Worm (Caenorhabditis elegans) whole organism, L4 larva: ENCODE data around the gene C16A11.5.

Experiments used
- T20F7.1 ChIP-seq: fragments of 200-800 bp; sonication (Bioruptor generic); optimal IDR thresholded peaks from 2 replicates; lab custom pipeline; 2018; ENCODE audit warnings: mild to moderate bottlenecking, missing genetic modification characterization, missing compliant biosample characterization
- T26A8.4 ChIP-seq: fragments of 200-800 bp; sonication (Bioruptor generic); IDR thresholded peaks from 2 replicates; pipeline ENCODE4 v1.3.6; 2022; ENCODE audit warnings: missing genetic modification characterization, missing compliant biosample characterization
- Y105C5A.15 ChIP-seq: fragments of 200-800 bp; sonication (Bioruptor generic); IDR thresholded peaks from 2 replicates; pipeline ENCODE4 v1.3.6; 2022; ENCODE audit warnings: missing genetic modification characterization, missing compliant biosample characterization
- Y5F2A.4 ChIP-seq: fragments of 200-800 bp; sonication (Bioruptor generic); optimal IDR thresholded peaks from 2 replicates; lab custom pipeline; 2018; ENCODE audit warnings: mild to moderate bottlenecking, missing genetic modification characterization, missing compliant biosample characterization
- ZK337.2 ChIP-seq: fragments of 200-800 bp; sonication (Bioruptor generic); IDR thresholded peaks from 2 replicates; pipeline ENCODE4 v1.3.6; 2022; ENCODE audit warnings: missing genetic modification reagents, missing genetic modification characterization, missing compliant biosample characterization
- ZK546.5 ChIP-seq, 2 experiments: sonication (generic microtip); optimal IDR thresholded peaks; 2 replicates each; lab custom pipeline; 2017; ENCODE audit warnings: missing biosample characterization in 2 of 2, missing genetic modification characterization in 2 of 2
- aly-2 ChIP-seq: sonication (generic microtip); optimal IDR thresholded peaks from 2 replicates; lab custom pipeline; 2018; ENCODE audit warnings: missing biosample characterization, missing genetic modification characterization
- arid-1 ChIP-seq: fragments of 200-800 bp; sonication (Bioruptor generic); conservative IDR thresholded peaks from 2 replicates; pipeline ENCODE4 v1.3.6; 2022; ENCODE audit warnings: missing genetic modification reagents, missing genetic modification characterization, missing compliant biosample characterization
- attf-4 ChIP-seq: sonication (generic microtip); optimal IDR thresholded peaks from 3 replicates; lab custom pipeline; 2017; ENCODE audit warnings: missing biosample characterization, missing genetic modification characterization
- ceh-20 ChIP-seq: fragments of 200-800 bp; sonication (Bioruptor generic); IDR thresholded peaks from 2 replicates; pipeline ENCODE4 v1.3.6; 2022; ENCODE audit warnings: missing genetic modification reagents, missing genetic modification characterization, missing compliant biosample characterization
- ceh-44 ChIP-seq: fragments of 200-800 bp; sonication (Bioruptor generic); IDR thresholded peaks from 2 replicates; pipeline ENCODE4 v1.3.6; 2022; ENCODE audit warnings: missing genetic modification reagents, missing genetic modification characterization, missing compliant biosample characterization
- ceh-62 ChIP-seq: sonication (generic microtip); optimal IDR thresholded peaks from 2 replicates; lab custom pipeline; 2017; ENCODE audit warnings: missing biosample characterization, missing genetic modification characterization
- ces-1 ChIP-seq: fragments of 150-350 bp; sonication (generic microtip); optimal IDR thresholded peaks from 4 replicates; lab custom pipeline; 2014; ENCODE audit warnings: missing biosample characterization, missing genetic modification reagents, missing genetic modification characterization
- daf-12 ChIP-seq: fragments of 150-350 bp; optimal IDR thresholded peaks from 2 replicates; lab custom pipeline; 2014; ENCODE audit warnings: missing biosample characterization, missing genetic modification reagents, missing genetic modification characterization
- daf-16 ChIP-seq, 3 experiments: sonication (generic microtip); optimal IDR thresholded peaks; 2 replicates each; lab custom pipeline; 2016 to 2017; ENCODE audit warnings: missing genetic modification characterization in 3 of 3, missing genetic modification reagents in 3 of 3, mild to moderate bottlenecking in 2 of 3, missing compliant biosample characterization in 2 of 3, missing biosample characterization in 1 of 3, moderate library complexity in 1 of 3
- daf-8 ChIP-seq: fragments of 200-800 bp; sonication (Bioruptor generic); IDR thresholded peaks from 2 replicates; pipeline ENCODE4 v1.3.6; 2022; ENCODE audit warnings: missing genetic modification characterization, missing compliant biosample characterization
- dmd-6 ChIP-seq: fragments of 200-800 bp; sonication (Bioruptor generic); IDR thresholded peaks from 2 replicates; pipeline ENCODE4 v1.3.6; 2022; ENCODE audit warnings: missing genetic modification reagents, missing genetic modification characterization, missing compliant biosample characterization
- dmd-8 ChIP-seq: fragments of 200-800 bp; sonication (Bioruptor generic); IDR thresholded peaks from 2 replicates; pipeline ENCODE4 v1.3.6; 2022; ENCODE audit warnings: missing genetic modification characterization, missing compliant biosample characterization
- dmd-9 ChIP-seq: fragments of 200-800 bp; sonication (Bioruptor generic); IDR thresholded peaks from 2 replicates; pipeline ENCODE4 v1.3.6; 2022; ENCODE audit warnings: missing genetic modification reagents, missing genetic modification characterization, missing compliant biosample characterization
- duxl-1 ChIP-seq: sonication (generic microtip); optimal IDR thresholded peaks from 2 replicates; lab custom pipeline; 2016; ENCODE audit warnings: mild to moderate bottlenecking, missing genetic modification characterization, moderate library complexity, missing compliant biosample characterization; ENCODE audit not compliant: poor library complexity
- egl-27 ChIP-seq: sonication (generic microtip); optimal IDR thresholded peaks from 3 replicates; lab custom pipeline; 2017; ENCODE audit warnings: missing biosample characterization, missing genetic modification reagents, missing genetic modification characterization
- egl-43 ChIP-seq: fragments of 200-800 bp; sonication (Bioruptor generic); IDR thresholded peaks from 2 replicates; pipeline ENCODE4 v1.3.6; 2022; ENCODE audit warnings: missing genetic modification reagents, missing genetic modification characterization, missing compliant biosample characterization
- fos-1 ChIP-seq: fragments of 150-350 bp; optimal IDR thresholded peaks from 2 replicates; lab custom pipeline; 2014; ENCODE audit warnings: missing biosample characterization, missing genetic modification characterization
- gei-8 ChIP-seq: fragments of 200-800 bp; sonication (Bioruptor generic); optimal IDR thresholded peaks from 2 replicates; lab custom pipeline; 2018; ENCODE audit warnings: mild to moderate bottlenecking, missing genetic modification characterization, missing compliant biosample characterization
- hlh-11 ChIP-seq: fragments of 200-800 bp; sonication (Bioruptor generic); optimal IDR thresholded peaks from 2 replicates; lab custom pipeline; 2018; ENCODE audit warnings: mild to moderate bottlenecking, missing genetic modification characterization, missing compliant biosample characterization
- hmg-1.1 ChIP-seq: fragments of 200-800 bp; sonication (Bioruptor generic); IDR thresholded peaks from 2 replicates; pipeline ENCODE4 v1.3.6; 2022; ENCODE audit warnings: missing genetic modification reagents, missing genetic modification characterization, missing compliant biosample characterization
- lin-13 ChIP-seq: fragments of 150-350 bp; optimal IDR thresholded peaks from 2 replicates; lab custom pipeline; 2014; ENCODE audit warnings: missing biosample characterization, missing genetic modification reagents, missing genetic modification characterization
- lsy-2 ChIP-seq, 2 experiments: fragments of 150-350 bp in 1 of 2; sonication (generic microtip) in 1 of 2; optimal IDR thresholded peaks; 2 replicates each; lab custom pipeline; 2014 to 2017; ENCODE audit warnings: missing biosample characterization in 2 of 2, missing genetic modification characterization in 2 of 2
- mdl-1 ChIP-seq, 2 experiments: fragments of 150-350 bp in 1 of 2; sonication (generic microtip) in 1 of 2; optimal IDR thresholded peaks; 2 replicates each; lab custom pipeline; 2014 to 2017; ENCODE audit warnings: missing biosample characterization in 2 of 2, missing genetic modification characterization in 2 of 2
- mdt-29 ChIP-seq: fragments of 200-800 bp; sonication (Bioruptor generic); IDR thresholded peaks from 2 replicates; pipeline ENCODE4 v1.3.6; 2022; ENCODE audit warnings: missing genetic modification reagents, missing genetic modification characterization, missing compliant biosample characterization
- mep-1 ChIP-seq: fragments of 150-350 bp; sonication (generic microtip); optimal IDR thresholded peaks from 3 replicates; lab custom pipeline; 2014; ENCODE audit warnings: missing biosample characterization, missing genetic modification characterization
- nhr-102 ChIP-seq: sonication (generic microtip); optimal IDR thresholded peaks from 2 replicates; lab custom pipeline; 2016; ENCODE audit warnings: mild to moderate bottlenecking, missing genetic modification characterization, moderate library complexity, missing compliant biosample characterization
- nhr-11 ChIP-seq: fragments of 150-350 bp; optimal IDR thresholded peaks from 2 replicates; lab custom pipeline; 2014; ENCODE audit warnings: missing biosample characterization, missing genetic modification characterization
- nhr-111 ChIP-seq: fragments of 200-800 bp; sonication (Bioruptor generic); optimal IDR thresholded peaks from 2 replicates; lab custom pipeline; 2018; ENCODE audit warnings: mild to moderate bottlenecking, missing genetic modification characterization, missing compliant biosample characterization
- nhr-25 ChIP-seq: sonication (generic microtip); optimal IDR thresholded peaks from 2 replicates; lab custom pipeline; 2017; ENCODE audit warnings: missing genetic modification characterization, mild to moderate bottlenecking, missing compliant biosample characterization, antibody characterized with exemption, moderate library complexity, borderline replicate concordance; ENCODE audit not compliant: insufficient read depth
- nhr-28 ChIP-seq: fragments of 150-350 bp; optimal IDR thresholded peaks from 2 replicates; lab custom pipeline; 2014; ENCODE audit warnings: missing biosample characterization, missing genetic modification characterization
- nhr-41 ChIP-seq: fragments of 200-800 bp; sonication (Bioruptor generic); IDR thresholded peaks from 2 replicates; pipeline ENCODE4 v1.3.6; 2022; ENCODE audit warnings: missing genetic modification reagents, missing genetic modification characterization, missing compliant biosample characterization
- nhr-48 ChIP-seq: sonication (generic microtip); optimal IDR thresholded peaks from 2 replicates; lab custom pipeline; 2016; ENCODE audit warnings: mild to moderate bottlenecking, missing genetic modification characterization, missing compliant biosample characterization
- pha-4 ChIP-seq, 2 experiments: fragments of 150-350 bp in 1 of 2; fragments of 200-800 bp in 1 of 2; sonication (Bioruptor generic) in 1 of 2; IDR thresholded peaks in 1 of 2; optimal IDR thresholded peaks in 1 of 2; 2 replicates each; pipeline versions ENCODE4 v1.3.6 to Lab custom; 2014 to 2022; ENCODE audit warnings: missing genetic modification characterization in 2 of 2, missing genetic modification reagents in 2 of 2, missing biosample characterization in 1 of 2, missing compliant biosample characterization in 1 of 2
- rbr-2 ChIP-seq: sonication (generic microtip); optimal IDR thresholded peaks from 2 replicates; lab custom pipeline; 2016; ENCODE audit warnings: missing genotype, missing genetic modification characterization, missing compliant biosample characterization
- saeg-2 ChIP-seq: fragments of 200-800 bp; sonication (Bioruptor generic); IDR thresholded peaks from 2 replicates; pipeline ENCODE4 v1.3.6; 2022; ENCODE audit warnings: missing genetic modification reagents, missing genetic modification characterization, missing compliant biosample characterization
- skn-1 ChIP-seq: fragments of 150-350 bp; optimal IDR thresholded peaks from 2 replicates; lab custom pipeline; 2014; ENCODE audit warnings: missing biosample characterization, missing genetic modification characterization
- snpc-1.2 ChIP-seq: fragments of 200-800 bp; sonication (Bioruptor generic); IDR thresholded peaks from 2 replicates; pipeline ENCODE4 v1.3.6; 2022; ENCODE audit warnings: missing genetic modification reagents, missing genetic modification characterization, missing compliant biosample characterization
- spr-3 ChIP-seq: fragments of 200-800 bp; sonication (Bioruptor generic); optimal IDR thresholded peaks from 2 replicates; lab custom pipeline; 2018; ENCODE audit warnings: mild to moderate bottlenecking, missing genetic modification characterization, missing compliant biosample characterization
- unc-39 ChIP-seq: sonication (generic microtip); optimal IDR thresholded peaks from 2 replicates; lab custom pipeline; 2017; ENCODE audit warnings: missing biosample characterization, missing genetic modification characterization
- zag-1 ChIP-seq: fragments of 150-350 bp; optimal IDR thresholded peaks from 2 replicates; lab custom pipeline; 2014; ENCODE audit warnings: missing biosample characterization, missing genetic modification characterization
- zfp-2 ChIP-seq: sonication (generic microtip); optimal IDR thresholded peaks from 2 replicates; lab custom pipeline; 2016; ENCODE audit warnings: mild to moderate bottlenecking, missing genetic modification characterization, missing compliant biosample characterization
- zfp-3 ChIP-seq: fragments of 200-800 bp; sonication (Bioruptor generic); conservative IDR thresholded peaks from 2 replicates; pipeline ENCODE4 v1.3.6; 2022; ENCODE audit warnings: missing genetic modification reagents, missing genetic modification characterization, missing compliant biosample characterization
- ztf-11 ChIP-seq: fragments of 150-350 bp; optimal IDR thresholded peaks from 2 replicates; lab custom pipeline; 2014; ENCODE audit warnings: missing biosample characterization, missing genetic modification characterization
- ztf-7 ChIP-seq: fragments of 150-350 bp; optimal IDR thresholded peaks from 2 replicates; lab custom pipeline; 2014; ENCODE audit warnings: missing biosample characterization, missing genetic modification characterization

The C16A11.5 gene

DNA sequence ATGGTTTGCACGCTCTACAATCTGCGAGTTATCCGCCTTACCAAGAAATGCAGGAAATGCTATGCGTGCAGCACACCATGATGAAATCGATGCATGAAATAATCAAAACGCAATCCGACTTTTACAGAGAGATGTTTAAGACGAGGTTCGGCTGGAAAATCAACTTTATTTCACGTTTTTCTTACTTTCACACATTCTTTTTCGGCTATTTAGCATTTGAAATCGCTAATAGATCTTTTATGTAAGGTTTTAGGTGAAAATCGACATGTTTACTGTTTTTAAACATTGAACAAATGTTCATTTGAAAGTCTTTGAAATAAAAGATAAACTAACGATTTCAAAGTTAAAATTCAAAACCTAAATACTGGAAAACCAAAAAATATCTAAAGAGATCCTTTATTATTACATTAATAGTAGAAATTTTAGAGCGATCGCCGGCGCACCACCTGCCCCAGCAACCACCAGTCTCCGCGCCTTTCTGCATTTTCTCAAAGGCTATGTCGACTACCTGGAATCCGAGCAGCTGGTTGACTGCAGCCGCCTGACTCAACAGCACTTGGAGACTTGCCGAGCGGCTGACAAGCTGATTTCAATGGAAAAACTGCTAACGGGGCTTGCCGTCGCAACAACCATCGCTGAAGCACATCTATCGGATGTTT is 5.1 kb downstream of the C16A11.5 start (continued):
- TF ChIP-seq hlh-11 (tag; lab: Kevin White, UChicago) (no peak), daf-12 (tag; lab: Kevin White, UChicago) (no peak), T26A8.4 (GFP tag; lab: Robert Waterston, UW) (no peak), dmd-8 (GFP tag; lab: Robert Waterston, UW) (0 out of 2 replicates have a peak, but pooled peaks have one; percentile 28), daf-16 (GFP tag; optimal IDR thresholded peaks at IDR 0.05; lab: Kevin White, UChicago) (no peak), daf-16 (tag; optimal IDR thresholded peaks at IDR 0.05; lab: Kevin White, UChicago) (no peak), mep-1 (no peak), nhr-102 (tag; lab: Kevin White, UChicago) (no peak), nhr-25 (tag; lab: Kevin White, UChicago) (no peak), saeg-2 (GFP tag; lab: Robert Waterston, UW) (0 out of 2 replicates have a peak, but pooled peaks have one; percentile 29), zag-1 (tag; lab: Kevin White, UChicago) (no peak), attf-4 (tag; lab: Kevin White, UChicago) (no peak), egl-27 (no peak), rbr-2 (no peak), duxl-1 (tag; lab: Kevin White, UChicago) (no peak), fos-1 (tag; lab: Kevin White, UChicago) (no peak), skn-1 (tag; lab: Kevin White, UChicago) (no peak), daf-8 (GFP tag; lab: Robert Waterston, UW) (no peak), ZK546.5 (tag; optimal IDR thresholded peaks at IDR 0.05; lab: Kevin White, UChicago) (no peak), snpc-1.2 (GFP tag; lab: Robert Waterston, UW) (peak; percentile 53; the same call in 1 of the 2 replicates), nhr-111 (GFP tag; lab: Kevin White, UChicago) (peak; percentile 33), ces-1 (GFP tag; lab: Kevin White, UChicago) (no peak), dmd-9 (GFP tag; lab: Robert Waterston, UW) (no peak), ceh-62 (tag; lab: Kevin White, UChicago) (no peak), Y5F2A.4 (no peak), nhr-11 (tag; lab: Kevin White, UChicago) (no peak), nhr-41 (no peak), ceh-20 (GFP tag; lab: Robert Waterston, UW) (no peak), pha-4 (GFP tag; IDR thresholded peaks at IDR 0.05; lab: Robert Waterston, UW) (peak; percentile 53), pha-4 (tag; optimal IDR thresholded peaks at IDR 0.05; lab: Kevin White, UChicago) (no peak), lsy-2 (tag; optimal IDR thresholded peaks at IDR 0.05; lab: Kevin White, UChicago) (no peak), lin-13 (no peak), nhr-28 (tag; lab: Kevin White, UChicago) (no peak), ztf-7 (no peak), aly-2 (tag; lab: Kevin White, UChicago) (no peak), unc-39 (tag; lab: Kevin White, UChicago) (no peak), egl-43 (GFP tag; lab: Robert Waterston, UW) (peak; percentile 81), ztf-11 (tag; lab: Kevin White, UChicago) (no peak), T20F7.1 (GFP tag; lab: Kevin White, UChicago) (no peak), gei-8 (GFP tag; lab: Kevin White, UChicago) (no peak), ceh-44 (no peak), nhr-48 (tag; lab: Kevin White, UChicago) (no peak), ZK337.2 (GFP tag; lab: Robert Waterston, UW) (no peak), zfp-2 (tag; lab: Kevin White, UChicago) (no peak), mdl-1 (tag; optimal IDR thresholded peaks at IDR 0.05; lab: Kevin White, UChicago) (no peak), zfp-3 (GFP tag; lab: Robert Waterston, UW) (no peak), arid-1 (GFP tag; lab: Robert Waterston, UW) (peak; percentile 63), mdt-29 (GFP tag; lab: Robert Waterston, UW) (no peak), Y105C5A.15 (GFP tag; lab: Robert Waterston, UW) (no peak), spr-3 (GFP tag; lab: Kevin White, UChicago) (no peak), dmd-6 (GFP tag; lab: Robert Waterston, UW) (no peak), hmg-1.1 (no peak)
